Worm (Caenorhabditis elegans) whole organism, mixed stage, embryonic: ENCODE measurements around the gene srh-265.

ENCODE experiments used
- M03D4.4 ChIP-seq: sonication (generic microtip); optimal IDR thresholded peaks from 2 replicates; lab custom pipeline; 2017; ENCODE audit warnings: mild to moderate bottlenecking, missing genetic modification characterization, missing compliant biosample characterization
- elt-3 ChIP-seq: fragments of 150-350 bp; optimal IDR thresholded peaks from 2 replicates; lab custom pipeline; 2014; ENCODE audit warnings: missing biosample characterization, missing genetic modification characterization
- lin-13 ChIP-seq: fragments of 150-350 bp; optimal IDR thresholded peaks from 2 replicates; lab custom pipeline; 2014; ENCODE audit warnings: missing biosample characterization, missing genetic modification characterization
- mep-1 ChIP-seq: fragments of 150-350 bp; optimal IDR thresholded peaks from 2 replicates; lab custom pipeline; 2017; ENCODE audit warnings: missing biosample characterization, missing genetic modification reagents, missing genetic modification characterization, inconsistent platforms
- nhr-237 ChIP-seq: fragments of 150-350 bp; optimal IDR thresholded peaks from 2 replicates; lab custom pipeline; 2014; ENCODE audit warnings: missing biosample characterization, missing genetic modification characterization
- sptf-1 ChIP-seq: sonication (generic microtip); optimal IDR thresholded peaks from 2 replicates; lab custom pipeline; 2017; ENCODE audit warnings: mild to moderate bottlenecking, missing genetic modification characterization, moderate library complexity, missing compliant biosample characterization

DNA sequence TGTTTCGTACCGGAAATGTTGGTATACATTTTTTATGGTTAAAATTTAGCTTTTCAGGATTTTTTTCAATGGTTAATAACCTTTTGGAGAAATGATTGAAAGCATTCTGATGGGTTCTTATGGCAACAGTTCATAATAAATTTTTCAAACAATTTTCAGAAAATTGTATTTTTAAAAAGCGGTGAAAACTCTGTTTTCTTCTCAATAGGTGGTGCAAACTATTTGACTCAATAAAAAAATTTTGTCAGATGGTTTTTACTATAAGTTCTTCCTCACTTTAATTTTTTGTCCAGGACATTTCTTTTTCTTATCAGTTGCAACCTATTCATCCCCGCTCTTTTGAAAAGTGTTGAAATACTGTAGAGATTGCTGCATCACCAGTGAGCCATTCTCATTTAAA is 32.8 kb downstream of the srh-265 start, which contains the start of gene T26H5.14:
- TF ChIP-seq nhr-237, result no peak
- TF ChIP-seq M03D4.4 (tag; lab: Kevin White, UChicago), result no peak
- no peak for TF ChIP-seq mep-1
- TF ChIP-seq elt-3 (tag; lab: Kevin White, UChicago), result no peak
- TF ChIP-seq lin-13 (tag; lab: Kevin White, UChicago), result no peak
- TF ChIP-seq sptf-1 (tag; lab: Kevin White, UChicago), result no peak
